Fruit fly (Drosophila melanogaster) whole organism, embryonic: ENCODE data around the gene CG7991.

Source experiments
- Asciz ChIP-seq: fragments of 200-800 bp; sonication (Bioruptor generic); optimal IDR thresholded peaks from 2 replicates; lab custom pipeline; 2017; ENCODE audit warnings: missing biosample characterization, mild to moderate bottlenecking, missing genetic modification characterization, missing genetic modification reagents
- Bgb ChIP-seq: fragments of 200-800 bp; sonication (Bioruptor generic); IDR thresholded peaks from 2 replicates; pipeline ENCODE4 v1.3.6; 2022; ENCODE audit warnings: missing biosample characterization, missing genetic modification characterization; ENCODE audit not compliant: partially characterized antibody
- CG10147 ChIP-seq: fragments of 200-800 bp; sonication (Bioruptor generic); optimal IDR thresholded peaks from 2 replicates; lab custom pipeline; 2019; ENCODE audit warnings: missing biosample characterization, mild to moderate bottlenecking, missing genetic modification characterization, moderate library complexity
- CG10366 ChIP-seq: fragments of 200-800 bp; sonication (Bioruptor generic); IDR thresholded peaks from 2 replicates; pipeline ENCODE4 v1.3.6; 2022; ENCODE audit warnings: missing biosample characterization, missing genetic modification characterization
- CG10462 ChIP-seq: fragments of 200-800 bp; sonication (Bioruptor generic); optimal IDR thresholded peaks from 2 replicates; lab custom pipeline; 2016; ENCODE audit warnings: missing biosample characterization, missing genetic modification characterization
- CG11247 ChIP-seq: fragments of 200-800 bp; sonication (Bioruptor generic); IDR thresholded peaks from 2 replicates; pipeline ENCODE4 v1.3.6; 2022; ENCODE audit warnings: missing biosample characterization, missing genetic modification characterization
- CG12104 ChIP-seq: fragments of 200-800 bp; sonication (Bioruptor generic); optimal IDR thresholded peaks from 3 replicates; lab custom pipeline; 2016; ENCODE audit warnings: missing biosample characterization, missing genetic modification characterization
- CG12299 ChIP-seq: fragments of 200-800 bp; sonication (Bioruptor generic); optimal IDR thresholded peaks from 2 replicates; lab custom pipeline; 2018; ENCODE audit warnings: missing biosample characterization, mild to moderate bottlenecking, missing genetic modification characterization
- CG12659 ChIP-seq: fragments of 200-800 bp; sonication (Bioruptor generic); optimal IDR thresholded peaks from 3 replicates; lab custom pipeline; 2017; ENCODE audit warnings: mild to moderate bottlenecking, missing biosample characterization, missing genetic modification reagents, missing genetic modification characterization
- CG12769 ChIP-seq: fragments of 200-800 bp; sonication (Bioruptor generic); optimal IDR thresholded peaks from 2 replicates; lab custom pipeline; 2019; ENCODE audit warnings: missing biosample characterization, mild to moderate bottlenecking, missing genetic modification characterization, moderate library complexity
- CG14050 ChIP-seq: fragments of 200-800 bp; sonication (Bioruptor generic); IDR thresholded peaks from 3 replicates; pipeline ENCODE4 v1.3.6; 2022; ENCODE audit warnings: missing biosample characterization, missing genetic modification characterization
- CG14860 ChIP-seq: fragments of 200-800 bp; sonication (Bioruptor generic); IDR thresholded peaks from 3 replicates; pipeline ENCODE4 v1.3.6; 2022; ENCODE audit warnings: missing biosample characterization, missing genetic modification characterization; ENCODE audit not compliant: partially characterized antibody
- CG15479 ChIP-seq: fragments of 200-800 bp; sonication (Bioruptor generic); optimal IDR thresholded peaks from 3 replicates; lab custom pipeline; 2019; ENCODE audit warnings: missing biosample characterization, mild to moderate bottlenecking, missing genetic modification characterization, moderate library complexity
- CG17612 ChIP-seq: fragments of 200-800 bp; sonication (Bioruptor generic); IDR thresholded peaks from 2 replicates; pipeline ENCODE4 v1.3.6; 2022; ENCODE audit warnings: missing biosample characterization, missing genetic modification characterization
- CG18262 ChIP-seq: fragments of 200-800 bp; optimal IDR thresholded peaks from 3 replicates; lab custom pipeline; 2019; ENCODE audit warnings: missing biosample characterization, mild to moderate bottlenecking, missing genetic modification characterization, moderate library complexity
- CG32532 ChIP-seq: fragments of 200-800 bp; sonication (Bioruptor generic); IDR thresholded peaks from 2 replicates; pipeline ENCODE4 v1.3.6; 2022; ENCODE audit warnings: missing biosample characterization, missing genetic modification characterization
- CG34422 ChIP-seq: fragments of 200-800 bp; sonication (Bioruptor generic); IDR thresholded peaks from 3 replicates; pipeline ENCODE4 v1.3.6; 2022; ENCODE audit warnings: missing biosample characterization, missing genetic modification characterization
- CG42726 ChIP-seq: fragments of 200-800 bp; sonication (Bioruptor generic); IDR thresholded peaks from 2 replicates; pipeline ENCODE4 v1.3.6; 2022; ENCODE audit warnings: missing biosample characterization, missing genetic modification characterization; ENCODE audit not compliant: partially characterized antibody
- CG5245 ChIP-seq: fragments of 200-800 bp; sonication (Bioruptor generic); optimal IDR thresholded peaks from 3 replicates; lab custom pipeline; 2016; ENCODE audit warnings: missing biosample characterization, missing genetic modification characterization
- CG6272 ChIP-seq: fragments of 200-800 bp; sonication (Bioruptor generic); IDR thresholded peaks from 2 replicates; pipeline ENCODE4 v1.3.6; 2022; ENCODE audit warnings: missing biosample characterization, missing genetic modification characterization
- CrebB ChIP-seq: fragments of 200-800 bp; sonication (Bioruptor generic); optimal IDR thresholded peaks from 3 replicates; lab custom pipeline; 2018; ENCODE audit warnings: missing biosample characterization, mild to moderate bottlenecking, missing genetic modification characterization
- Doc3 ChIP-seq: fragments of 200-800 bp; sonication (Bioruptor generic); IDR thresholded peaks from 3 replicates; pipeline ENCODE4 v1.3.6; 2022; ENCODE audit warnings: missing biosample characterization, missing genetic modification characterization; ENCODE audit not compliant: partially characterized antibody
- Drgx ChIP-seq: fragments of 200-800 bp; sonication (Bioruptor generic); IDR thresholded peaks from 2 replicates; pipeline ENCODE4 v1.3.6; 2022; ENCODE audit warnings: missing biosample characterization, missing genetic modification characterization
- Ets65A ChIP-seq: fragments of 200-800 bp; sonication (Bioruptor generic); peaks from one replicate; lab custom pipeline; 2016; ENCODE audit warnings: missing biosample characterization, missing genetic modification characterization
- Gsc ChIP-seq: fragments of 200-800 bp; sonication (Bioruptor generic); IDR thresholded peaks from 2 replicates; pipeline ENCODE4 v1.3.6; 2022; ENCODE audit warnings: missing biosample characterization, missing genetic modification characterization
- H2.0 ChIP-seq: fragments of 200-800 bp; sonication (Bioruptor generic); IDR thresholded peaks from 2 replicates; pipeline ENCODE4 v1.3.6; 2022; ENCODE audit warnings: missing biosample characterization, missing genetic modification characterization
- Hmr ChIP-seq: fragments of 200-800 bp; sonication (Bioruptor generic); optimal IDR thresholded peaks from 3 replicates; lab custom pipeline; 2017; ENCODE audit warnings: mild to moderate bottlenecking, missing biosample characterization, missing genetic modification reagents, missing genetic modification characterization
- Hr3 ChIP-seq: fragments of 200-800 bp; sonication (Bioruptor generic); optimal IDR thresholded peaks from 3 replicates; lab custom pipeline; 2016; ENCODE audit warnings: missing biosample characterization, missing genetic modification characterization
- Kr ChIP-seq: fragments of 200-800 bp; sonication (Bioruptor generic); optimal IDR thresholded peaks from 2 replicates; lab custom pipeline; 2017; ENCODE audit warnings: missing biosample characterization, mild to moderate bottlenecking, missing genetic modification characterization
- Side ChIP-seq: fragments of 200-800 bp; sonication (Bioruptor generic); optimal IDR thresholded peaks from 2 replicates; lab custom pipeline; 2016; ENCODE audit warnings: missing biosample characterization, missing genetic modification characterization
- Sox100B ChIP-seq: fragments of 200-800 bp; sonication (Bioruptor generic); optimal IDR thresholded peaks from 3 replicates; lab custom pipeline; 2018; ENCODE audit warnings: missing biosample characterization, mild to moderate bottlenecking, missing genetic modification characterization
- Sox102F ChIP-seq: fragments of 200-800 bp; sonication (Bioruptor generic); optimal IDR thresholded peaks from 2 replicates; lab custom pipeline; 2018; ENCODE audit warnings: missing biosample characterization, mild to moderate bottlenecking, missing genetic modification characterization, moderate library complexity
- Vsx1 ChIP-seq: fragments of 200-800 bp; sonication (Bioruptor generic); optimal IDR thresholded peaks from 2 replicates; lab custom pipeline; 2017; ENCODE audit warnings: missing biosample characterization, mild to moderate bottlenecking, missing genetic modification characterization, missing genetic modification reagents
- Xrp1 ChIP-seq: fragments of 200-800 bp; sonication (Bioruptor generic); IDR thresholded peaks from 2 replicates; pipeline ENCODE4 v1.3.6; 2022; ENCODE audit warnings: missing biosample characterization, missing genetic modification characterization
- abd-A ChIP-seq: fragments of 200-800 bp; sonication (Bioruptor generic); optimal IDR thresholded peaks from 3 replicates; lab custom pipeline; 2019; ENCODE audit warnings: missing biosample characterization, mild to moderate bottlenecking, missing genetic modification characterization, moderate library complexity
- ase ChIP-seq: fragments of 200-800 bp; sonication (Bioruptor generic); IDR thresholded peaks from 3 replicates; pipeline ENCODE4 v1.3.6; 2022; ENCODE audit warnings: missing biosample characterization, missing genetic modification characterization
- chinmo ChIP-seq: fragments of 200-800 bp; sonication (Bioruptor generic); IDR thresholded peaks from 4 replicates; pipeline ENCODE4 v1.3.6; 2022; ENCODE audit warnings: missing biosample characterization, missing genetic modification characterization; ENCODE audit not compliant: partially characterized antibody
- dpn ChIP-seq, 2 experiments: fragments of 200-800 bp; sonication (Bioruptor generic); optimal IDR thresholded peaks; 3 replicates each; lab custom pipeline; 2016; ENCODE audit warnings: missing biosample characterization in 2 of 2, missing genetic modification characterization in 2 of 2
- gsb ChIP-seq: fragments of 200-800 bp; sonication (Bioruptor generic); IDR thresholded peaks from 2 replicates; pipeline ENCODE4 v1.3.6; 2022; ENCODE audit warnings: missing biosample characterization, missing genetic modification characterization
- hth ChIP-seq: fragments of >200 bp; optimal IDR thresholded peaks from 2 replicates; lab custom pipeline; 2017; ENCODE audit warnings: inconsistent platforms
- kah ChIP-seq: fragments of 200-800 bp; sonication (Bioruptor generic); optimal IDR thresholded peaks from 2 replicates; lab custom pipeline; 2018; ENCODE audit warnings: missing biosample characterization, mild to moderate bottlenecking, missing genetic modification characterization
- ken ChIP-seq: fragments of 200-800 bp; sonication (Bioruptor generic); IDR thresholded peaks from 3 replicates; pipeline ENCODE4 v1.3.6; 2022; ENCODE audit warnings: missing biosample characterization, missing genetic modification characterization
- lilli ChIP-seq: fragments of 200-800 bp; sonication (Bioruptor generic); optimal IDR thresholded peaks from 3 replicates; lab custom pipeline; 2016; ENCODE audit warnings: missing biosample characterization, missing genetic modification characterization
- mirr ChIP-seq: fragments of 200-800 bp; sonication (Bioruptor generic); optimal IDR thresholded peaks from 3 replicates; lab custom pipeline; 2018; ENCODE audit warnings: missing biosample characterization, mild to moderate bottlenecking, missing genetic modification characterization
- oc ChIP-seq: fragments of 200-800 bp; sonication (Bioruptor generic); optimal IDR thresholded peaks from 2 replicates; lab custom pipeline; 2018; ENCODE audit warnings: missing biosample characterization, mild to moderate bottlenecking, missing genetic modification characterization, moderate library complexity
- org-1 ChIP-seq: fragments of 200-800 bp; sonication (Bioruptor generic); optimal IDR thresholded peaks from 2 replicates; lab custom pipeline; 2017; ENCODE audit warnings: missing biosample characterization, missing genetic modification characterization
- sob ChIP-seq: fragments of 200-800 bp; sonication (Bioruptor generic); IDR thresholded peaks from 2 replicates; pipeline ENCODE4 v1.3.6; 2022; ENCODE audit warnings: missing biosample characterization, missing genetic modification characterization
- ssp ChIP-seq: fragments of 200-800 bp; sonication (Bioruptor generic); IDR thresholded peaks from 2 replicates; pipeline ENCODE4 v1.3.6; 2022; ENCODE audit warnings: missing biosample characterization, missing genetic modification characterization
- usp ChIP-seq: fragments of >200 bp; optimal IDR thresholded peaks from 2 replicates; lab custom pipeline; 2017; ENCODE audit warnings: missing biosample characterization, missing genetic modification characterization
- vfl ChIP-seq: fragments of 200-800 bp; sonication (Bioruptor generic); optimal IDR thresholded peaks from 2 replicates; lab custom pipeline; 2016; ENCODE audit warnings: missing biosample characterization, missing genetic modification characterization

Gene CG7991

DNA sequence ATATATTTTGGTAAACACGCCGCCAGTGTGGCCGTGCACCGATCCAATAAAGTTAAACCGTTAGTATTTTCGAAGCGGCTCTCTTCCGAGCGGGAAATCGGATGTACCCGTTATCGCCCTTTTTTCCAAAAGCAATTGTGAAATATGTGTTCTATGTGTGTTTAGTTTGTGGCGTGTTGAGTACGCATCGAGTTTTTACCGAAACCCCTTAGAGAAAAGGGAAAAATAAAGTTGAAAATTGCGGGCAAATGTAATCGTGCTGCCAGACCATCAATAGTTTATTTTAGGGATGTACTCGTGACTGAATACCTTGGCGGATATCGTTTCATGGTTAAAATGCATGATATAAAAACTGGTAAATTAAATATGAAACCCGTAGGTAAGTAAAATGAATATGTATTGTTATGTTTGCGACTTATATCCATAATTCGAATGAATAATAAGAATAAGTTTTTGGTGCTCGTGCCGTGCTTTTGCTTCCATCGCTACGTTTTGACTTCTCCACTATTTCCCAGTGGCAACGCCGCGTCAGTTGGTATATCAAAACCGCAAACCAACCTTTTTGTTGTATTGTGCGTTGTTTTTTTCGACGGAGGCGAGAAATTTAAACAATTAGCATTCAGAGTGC lies 35.2 kb upstream of the CG7991 start, which contains the start of the genes Mettl2 and Bgb (continued):
- TF ChIP-seq CG15479 (no peak), Hmr (GFP tag; lab: Kevin White, UChicago) (peak; percentile 63), Xrp1 (GFP tag; lab: Robert Waterston, UW) (peak; percentile 76), CG32532 (GFP tag; lab: Robert Waterston, UW) (peak; percentile 83), vfl (GFP tag; lab: Kevin White, UChicago) (peak; percentile 47), chinmo (GFP tag; lab: Robert Waterston, UW) (no peak), mirr (peak; percentile 27), Drgx (GFP tag; lab: Robert Waterston, UW) (peak; percentile 43; the same call in 1 of the 2 replicates), CG42726 (no peak), kah (GFP tag; lab: Kevin White, UChicago) (no peak), Hr3 (GFP tag; lab: Kevin White, UChicago) (peak; percentile 80), Asciz (GFP tag; lab: Kevin White, UChicago) (no peak), Doc3 (GFP tag; lab: Robert Waterston, UW) (peak; percentile 86), Side (GFP tag; lab: Kevin White, UChicago) (peak; percentile 72), CG14050 (GFP tag; lab: Robert Waterston, UW) (peak; percentile 23; the same call in 2 of the 3 replicates), CG34422 (GFP tag; lab: Robert Waterston, UW) (peak; percentile 81), ase (GFP tag; lab: Robert Waterston, UW) (peak; percentile 82; the same call in 2 of the 3 replicates), CG12659 (peak; percentile 78), H2.0 (GFP tag; lab: Robert Waterston, UW) (peak; percentile 60), lilli (peak; percentile 90), CG10366 (GFP tag; lab: Robert Waterston, UW) (peak; percentile 69), CG10147 (GFP tag; lab: Kevin White, UChicago) (peak; percentile 76), usp (GFP tag; lab: Kevin White, UChicago) (no peak), Bgb (GFP tag; lab: Robert Waterston, UW) (peak; percentile 88), oc (tag; lab: Kevin White, UChicago) (no peak), CrebB (tag; lab: Kevin White, UChicago) (no peak), Gsc (GFP tag; lab: Robert Waterston, UW) (peak; percentile 64), CG6272 (peak; percentile 89), Vsx1 (GFP tag; lab: Kevin White, UChicago) (no peak), abd-A (tag; lab: Kevin White, UChicago) (no peak), dpn (GFP tag; optimal IDR thresholded peaks at IDR 0.05; lab: Kevin White, UChicago) (peak; percentile 79 to 81), Sox100B (GFP tag; lab: Kevin White, UChicago) (no peak), CG10462 (GFP tag; lab: Kevin White, UChicago) (peak; percentile 6), CG12769 (tag; lab: Kevin White, UChicago) (no peak), ssp (GFP tag; lab: Robert Waterston, UW) (peak; percentile 75), Ets65A (GFP tag; lab: Kevin White, UChicago) (peak; percentile 98), sob (GFP tag; lab: Robert Waterston, UW) (peak; percentile 82), Kr (GFP tag; lab: Kevin White, UChicago) (no peak), Sox102F (peak; percentile 60), hth (lab: Kevin White, UChicago) (no peak), CG5245 (peak; percentile 65), ken (GFP tag; lab: Robert Waterston, UW) (peak; percentile 76), CG12299 (no peak), CG12104 (GFP tag; lab: Kevin White, UChicago) (peak; percentile 51), CG18262 (tag; lab: Kevin White, UChicago) (peak; percentile 72), CG11247 (GFP tag; lab: Robert Waterston, UW) (peak; percentile 68), org-1 (GFP tag; lab: Kevin White, UChicago) (peak; percentile 13), CG14860 (peak; percentile 75), gsb (GFP tag; lab: Robert Waterston, UW) (no peak), CG17612 (peak; percentile 69)
